Worm (Caenorhabditis elegans): ENCODE data around the gene fbxb-77.

DNA sequence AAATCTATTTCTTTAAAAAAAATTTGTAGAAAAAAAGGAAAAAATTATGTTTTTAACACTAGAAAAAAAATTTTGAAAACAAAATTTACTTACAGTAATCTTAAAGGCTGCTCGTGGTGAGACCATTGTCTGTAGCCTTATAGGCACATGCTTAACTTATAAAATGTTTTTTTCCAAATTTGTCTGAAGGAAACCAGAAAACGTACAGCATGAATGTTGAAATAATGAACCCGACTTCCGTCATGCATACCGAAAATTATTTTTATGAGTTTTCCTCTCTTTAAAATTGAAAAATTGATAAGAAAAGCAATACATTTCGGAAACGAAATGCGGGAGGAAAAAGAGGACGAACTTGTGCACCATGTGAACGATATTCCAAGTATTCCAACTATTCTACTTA, 15.8 kb upstream of the fbxb-77 start, which contains the start of gene R11E3.2:
- TF ChIP-seq ceh-13 (GFP tag; optimal IDR thresholded peaks at IDR 0.05) (no peak), flt-1 (GFP tag; IDR thresholded peaks at IDR 0.05) (no peak), hmbx-1 (tag; optimal IDR thresholded peaks at IDR 0.05) (no peak), tbx-37 (GFP tag; conservative IDR thresholded peaks at IDR 0.05) (no peak), aly-1 (tag; optimal IDR thresholded peaks at IDR 0.05) (no peak), ceh-36 (tag; optimal IDR thresholded peaks at IDR 0.05) (no peak), scrt-1 (GFP tag; IDR thresholded peaks at IDR 0.05) (no peak), hnd-1 (tag; optimal IDR thresholded peaks at IDR 0.05) (no peak), ets-7 (tag; optimal IDR thresholded peaks at IDR 0.05) (no peak), tra-4 (tag; optimal IDR thresholded peaks at IDR 0.05) (no peak), ama-1 (optimal IDR thresholded peaks at IDR 0.05) (no peak), pes-1 (GFP tag; IDR thresholded peaks at IDR 0.05) (no peak), B0310.2 (tag; optimal IDR thresholded peaks at IDR 0.05) (no peak), sea-1 (GFP tag; conservative IDR thresholded peaks at IDR 0.05) (no peak)

All from whole organism, early embryonic.